Fruit fly (Drosophila melanogaster) whole organism, embryonic: ENCODE measurements around the gene CG33654.

Experiments
- Ada2b ChIP-seq: fragments of 200-800 bp; sonication (Bioruptor generic); IDR thresholded peaks from 2 replicates; pipeline ENCODE4 v1.3.6; 2022; ENCODE audit warnings: missing biosample characterization, missing genetic modification characterization
- Antp ChIP-seq: fragments of 200-800 bp; sonication (Bioruptor generic); optimal IDR thresholded peaks from 3 replicates; lab custom pipeline; 2016; ENCODE audit warnings: missing biosample characterization, missing genetic modification characterization
- BEAF-32 ChIP-seq: fragments of 200-800 bp; sonication (Bioruptor generic); optimal IDR thresholded peaks from 3 replicates; lab custom pipeline; 2017; ENCODE audit warnings: missing biosample characterization, missing genetic modification characterization, mild to moderate bottlenecking, moderate library complexity, missing genetic modification reagents
- CG10147 ChIP-seq: fragments of 200-800 bp; sonication (Bioruptor generic); optimal IDR thresholded peaks from 2 replicates; lab custom pipeline; 2019; ENCODE audit warnings: missing biosample characterization, mild to moderate bottlenecking, missing genetic modification characterization, moderate library complexity
- CG10209 ChIP-seq: fragments of 200-800 bp; sonication (Bioruptor generic); optimal IDR thresholded peaks from 3 replicates; lab custom pipeline; 2017; ENCODE audit warnings: missing biosample characterization, mild to moderate bottlenecking, missing genetic modification characterization, missing genetic modification reagents
- CG10431 ChIP-seq: fragments of 200-800 bp; sonication (Bioruptor generic); optimal IDR thresholded peaks from 3 replicates; lab custom pipeline; 2018; ENCODE audit warnings: missing biosample characterization, mild to moderate bottlenecking, missing genetic modification characterization
- CG10543 ChIP-seq: fragments of 200-800 bp; sonication (Bioruptor generic); optimal IDR thresholded peaks from 3 replicates; lab custom pipeline; 2017; ENCODE audit warnings: missing biosample characterization, mild to moderate bottlenecking, missing genetic modification characterization, moderate library complexity
- CG10565 ChIP-seq: fragments of 200-800 bp; sonication (Bioruptor generic); optimal IDR thresholded peaks from 3 replicates; lab custom pipeline; 2016; ENCODE audit warnings: missing biosample characterization, mild to moderate bottlenecking, missing genetic modification characterization
- CG11247 ChIP-seq: fragments of 200-800 bp; sonication (Bioruptor generic); IDR thresholded peaks from 2 replicates; pipeline ENCODE4 v1.3.6; 2022; ENCODE audit warnings: missing biosample characterization, missing genetic modification characterization
- CG12942 ChIP-seq: fragments of 200-800 bp; sonication (Bioruptor generic); optimal IDR thresholded peaks from 3 replicates; lab custom pipeline; 2016; ENCODE audit warnings: missing biosample characterization, missing genetic modification characterization
- CG13894 ChIP-seq: fragments of 200-800 bp; sonication (Bioruptor generic); optimal IDR thresholded peaks from 3 replicates; lab custom pipeline; 2018; ENCODE audit warnings: missing biosample characterization, mild to moderate bottlenecking, missing genetic modification characterization, moderate library complexity
- CG15601 ChIP-seq: fragments of 200-800 bp; sonication (Bioruptor generic); optimal IDR thresholded peaks from 3 replicates; lab custom pipeline; 2019; ENCODE audit warnings: missing biosample characterization, mild to moderate bottlenecking, missing genetic modification characterization, moderate library complexity
- CG1647 ChIP-seq: fragments of 200-800 bp; sonication (Bioruptor generic); optimal IDR thresholded peaks from 3 replicates; lab custom pipeline; 2016; ENCODE audit warnings: missing biosample characterization, missing genetic modification characterization
- CG16863 ChIP-seq: fragments of 200-800 bp; sonication (Bioruptor generic); optimal IDR thresholded peaks from 3 replicates; lab custom pipeline; 2016; ENCODE audit warnings: missing biosample characterization, missing genetic modification characterization
- CG17361 ChIP-seq: fragments of 200-800 bp; sonication (Bioruptor generic); IDR thresholded peaks from 3 replicates; pipeline ENCODE4 v1.3.6; 2022; ENCODE audit warnings: missing biosample characterization, missing genetic modification characterization
- CG17612 ChIP-seq: fragments of 200-800 bp; sonication (Bioruptor generic); IDR thresholded peaks from 2 replicates; pipeline ENCODE4 v1.3.6; 2022; ENCODE audit warnings: missing biosample characterization, missing genetic modification characterization
- CG17829 ChIP-seq: fragments of 200-800 bp; optimal IDR thresholded peaks from 2 replicates; lab custom pipeline; 2019; ENCODE audit warnings: missing biosample characterization, mild to moderate bottlenecking, missing genetic modification characterization, moderate library complexity
- CG18619 ChIP-seq: fragments of 200-800 bp; sonication (Bioruptor generic); optimal IDR thresholded peaks from 3 replicates; lab custom pipeline; 2017; ENCODE audit warnings: missing biosample characterization, mild to moderate bottlenecking, missing genetic modification characterization
- CG33557 ChIP-seq: fragments of 200-800 bp; sonication (Bioruptor generic); optimal IDR thresholded peaks from 2 replicates; lab custom pipeline; 2019; ENCODE audit warnings: missing biosample characterization, mild to moderate bottlenecking, missing genetic modification characterization, moderate library complexity
- CG34224 ChIP-seq: fragments of 200-800 bp; sonication (Bioruptor generic); IDR thresholded peaks from 3 replicates; pipeline ENCODE4 v1.3.6; 2022; ENCODE audit warnings: missing biosample characterization, missing genetic modification characterization; ENCODE audit not compliant: partially characterized antibody
- CG34376 ChIP-seq: fragments of 200-800 bp; sonication (Bioruptor generic); optimal IDR thresholded peaks from 2 replicates; lab custom pipeline; 2018; ENCODE audit warnings: missing biosample characterization, mild to moderate bottlenecking, missing genetic modification characterization
- CG34422 ChIP-seq: fragments of 200-800 bp; sonication (Bioruptor generic); IDR thresholded peaks from 3 replicates; pipeline ENCODE4 v1.3.6; 2022; ENCODE audit warnings: missing biosample characterization, missing genetic modification characterization
- CG6813 ChIP-seq: fragments of 200-800 bp; sonication (Bioruptor generic); optimal IDR thresholded peaks from 2 replicates; lab custom pipeline; 2017; ENCODE audit warnings: missing biosample characterization, missing genetic modification characterization, mild to moderate bottlenecking, moderate library complexity, missing genetic modification reagents
- CG9437 ChIP-seq: fragments of 200-800 bp; sonication (Bioruptor generic); optimal IDR thresholded peaks from 2 replicates; lab custom pipeline; 2018; ENCODE audit warnings: missing biosample characterization, mild to moderate bottlenecking, missing genetic modification characterization
- CG9932 ChIP-seq: fragments of 200-800 bp; sonication (Bioruptor generic); IDR thresholded peaks from 2 replicates; pipeline ENCODE4 v1.3.6; 2022; ENCODE audit warnings: missing biosample characterization, missing genetic modification characterization
- Camta ChIP-seq: fragments of 200-800 bp; sonication (Bioruptor generic); optimal IDR thresholded peaks from 2 replicates; lab custom pipeline; 2016; ENCODE audit warnings: missing biosample characterization, missing genetic modification characterization
- Dp ChIP-seq: fragments of 200-800 bp; sonication (Bioruptor generic); optimal IDR thresholded peaks from 2 replicates; lab custom pipeline; 2018; ENCODE audit warnings: missing biosample characterization, mild to moderate bottlenecking, missing genetic modification characterization, moderate library complexity
- E2f1 ChIP-seq: fragments of 200-800 bp; sonication (Bioruptor generic); IDR thresholded peaks from 2 replicates; pipeline ENCODE4 v1.3.6; 2022; ENCODE audit warnings: missing biosample characterization, missing genetic modification characterization
- Ets65A ChIP-seq: fragments of 200-800 bp; sonication (Bioruptor generic); peaks from one replicate; lab custom pipeline; 2016; ENCODE audit warnings: missing biosample characterization, missing genetic modification characterization
- Hr3 ChIP-seq: fragments of 200-800 bp; sonication (Bioruptor generic); optimal IDR thresholded peaks from 3 replicates; lab custom pipeline; 2016; ENCODE audit warnings: missing biosample characterization, missing genetic modification characterization
- Lhr ChIP-seq: fragments of 200-800 bp; sonication (Bioruptor generic); optimal IDR thresholded peaks from 3 replicates; lab custom pipeline; 2017; ENCODE audit warnings: mild to moderate bottlenecking, missing biosample characterization, missing genetic modification reagents, missing genetic modification characterization
- Max ChIP-seq: fragments of 200-800 bp; sonication (Bioruptor generic); optimal IDR thresholded peaks from 2 replicates; lab custom pipeline; 2016; ENCODE audit warnings: missing biosample characterization, mild to moderate bottlenecking, missing genetic modification characterization
- Mes4 ChIP-seq: fragments of 200-800 bp; sonication (Bioruptor generic); optimal IDR thresholded peaks from 2 replicates; lab custom pipeline; 2016; ENCODE audit warnings: missing biosample characterization, missing genetic modification characterization
- NFAT ChIP-seq: fragments of 200-800 bp; sonication (Bioruptor generic); IDR thresholded peaks from 2 replicates; pipeline ENCODE4 v1.3.6; 2022; ENCODE audit warnings: missing biosample characterization, missing genetic modification characterization
- ara ChIP-seq: fragments of 200-800 bp; sonication (Bioruptor generic); IDR thresholded peaks from 2 replicates; pipeline ENCODE4 v1.3.6; 2022; ENCODE audit warnings: missing biosample characterization, missing genetic modification characterization
- az2 ChIP-seq: fragments of 200-800 bp; sonication (Bioruptor generic); optimal IDR thresholded peaks from 3 replicates; lab custom pipeline; 2016; ENCODE audit warnings: missing biosample characterization, missing genetic modification characterization
- corto ChIP-seq: fragments of 200-800 bp; sonication (Bioruptor generic); optimal IDR thresholded peaks from 2 replicates; lab custom pipeline; 2016; ENCODE audit warnings: missing biosample characterization, mild to moderate bottlenecking, missing genetic modification characterization, moderate library complexity
- emc ChIP-seq: fragments of 200-800 bp; sonication (Bioruptor generic); optimal IDR thresholded peaks from 2 replicates; lab custom pipeline; 2016; ENCODE audit warnings: missing biosample characterization, missing genetic modification characterization
- her ChIP-seq: fragments of 200-800 bp; sonication (Bioruptor generic); optimal IDR thresholded peaks from 2 replicates; lab custom pipeline; 2016; ENCODE audit warnings: missing biosample characterization, missing genetic modification characterization
- hkb ChIP-seq, 2 experiments: fragments of 200-800 bp in 1 of 2; fragments of >200 bp in 1 of 2; sonication (Bioruptor generic) in 1 of 2; IDR thresholded peaks in 1 of 2; optimal IDR thresholded peaks in 1 of 2; 2 replicates each; pipeline versions ENCODE4 v1.3.6 to Lab custom; 2017 to 2022; ENCODE audit warnings: missing biosample characterization in 1 of 2, missing genetic modification characterization in 1 of 2
- kah ChIP-seq: fragments of 200-800 bp; sonication (Bioruptor generic); optimal IDR thresholded peaks from 2 replicates; lab custom pipeline; 2018; ENCODE audit warnings: missing biosample characterization, mild to moderate bottlenecking, missing genetic modification characterization
- kni ChIP-seq: fragments of 200-800 bp; sonication (Bioruptor generic); optimal IDR thresholded peaks from 3 replicates; lab custom pipeline; 2017; ENCODE audit warnings: mild to moderate bottlenecking, missing biosample characterization, missing genetic modification reagents, missing genetic modification characterization
- nau ChIP-seq: fragments of 200-800 bp; sonication (Bioruptor generic); optimal IDR thresholded peaks from 3 replicates; lab custom pipeline; 2017; ENCODE audit warnings: missing biosample characterization, mild to moderate bottlenecking, missing genetic modification characterization, missing genetic modification reagents
- otp ChIP-seq: fragments of 200-800 bp; sonication (Bioruptor generic); IDR thresholded peaks from 3 replicates; pipeline ENCODE4, ENCODE4 v1.3.6; 2022; ENCODE audit warnings: missing biosample characterization, missing genetic modification characterization
- p53 ChIP-seq: fragments of 200-800 bp; sonication (Bioruptor generic); optimal IDR thresholded peaks from 2 replicates; lab custom pipeline; 2016; ENCODE audit warnings: missing biosample characterization, missing genetic modification characterization
- schlank ChIP-seq: fragments of 200-800 bp; sonication (Bioruptor generic); optimal IDR thresholded peaks from 2 replicates; lab custom pipeline; 2018; ENCODE audit warnings: missing biosample characterization, mild to moderate bottlenecking, missing genetic modification characterization
- slp2 ChIP-seq: fragments of 200-800 bp; sonication (Bioruptor generic); optimal IDR thresholded peaks from 2 replicates; lab custom pipeline; 2016; ENCODE audit warnings: missing biosample characterization, missing genetic modification characterization
- unpg ChIP-seq: fragments of 200-800 bp; sonication (Bioruptor generic); optimal IDR thresholded peaks from 3 replicates; lab custom pipeline; 2018; ENCODE audit warnings: missing biosample characterization, mild to moderate bottlenecking, missing genetic modification characterization, moderate library complexity
- vfl ChIP-seq: fragments of 200-800 bp; sonication (Bioruptor generic); optimal IDR thresholded peaks from 2 replicates; lab custom pipeline; 2016; ENCODE audit warnings: missing biosample characterization, missing genetic modification characterization
- z ChIP-seq: fragments of 200-800 bp; sonication (Bioruptor generic); IDR thresholded peaks from 3 replicates; pipeline ENCODE4 v1.3.6; 2022; ENCODE audit warnings: missing biosample characterization, missing genetic modification characterization
- zfh2 ChIP-seq: fragments of 200-800 bp; sonication (Bioruptor generic); optimal IDR thresholded peaks from 2 replicates; lab custom pipeline; 2016; ENCODE audit warnings: missing biosample characterization, missing genetic modification characterization

The CG33654 gene

DNA sequence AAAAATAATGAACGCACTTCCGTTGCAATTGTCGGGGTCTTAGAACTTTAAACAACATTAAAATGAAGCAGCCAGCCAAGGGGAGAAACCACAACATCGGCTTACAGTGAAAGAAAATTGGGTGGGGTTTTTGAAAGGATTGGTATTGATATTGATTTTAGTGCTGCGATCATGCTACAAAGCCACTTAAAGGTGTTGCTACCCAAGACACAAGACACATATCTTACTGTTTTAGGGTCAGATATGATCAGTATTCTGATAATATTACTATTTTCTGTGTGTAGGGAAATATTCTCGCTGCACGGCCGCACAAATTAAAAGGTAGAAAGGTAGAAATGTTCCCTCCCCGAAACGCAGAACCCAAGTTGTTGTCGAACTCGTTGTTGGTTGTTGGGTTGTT, 22.1 kb upstream of the CG33654 start (continued):
- no peak for TF ChIP-seq CG10147 (GFP tag; lab: Kevin White, UChicago)
- no peak for TF ChIP-seq emc (GFP tag; lab: Kevin White, UChicago)
- peak; percentile 12 for TF ChIP-seq Antp (GFP tag; lab: Kevin White, UChicago)
- TF ChIP-seq nau (GFP tag; lab: Kevin White, UChicago) = no peak
- no peak for TF ChIP-seq CG34224 (GFP tag; lab: Robert Waterston, UW)
- no peak for TF ChIP-seq kah (GFP tag; lab: Kevin White, UChicago)
- peak; percentile 16 for TF ChIP-seq Hr3 (GFP tag; lab: Kevin White, UChicago)
- TF ChIP-seq z (GFP tag; lab: Robert Waterston, UW) = no peak
- no peak for TF ChIP-seq vfl (GFP tag; lab: Kevin White, UChicago)
- TF ChIP-seq ara (GFP tag; lab: Robert Waterston, UW) = peak; percentile 73
- peak; percentile 54; the same call in 1 of the 3 replicates for TF ChIP-seq otp (GFP tag; lab: Robert Waterston, UW)
- TF ChIP-seq CG10209 (GFP tag; lab: Kevin White, UChicago) = no peak
- no peak for TF ChIP-seq CG10431
- peak; percentile 24 for TF ChIP-seq CG15601
- no peak for TF ChIP-seq Lhr (GFP tag; lab: Kevin White, UChicago)
- no peak for TF ChIP-seq Max
- no peak for TF ChIP-seq NFAT (GFP tag; lab: Robert Waterston, UW)
- TF ChIP-seq p53 (GFP tag; lab: Kevin White, UChicago) = no peak
- TF ChIP-seq zfh2 (GFP tag; lab: Kevin White, UChicago) = no peak
- TF ChIP-seq Ada2b (GFP tag; lab: Robert Waterston, UW) = no peak
- no peak for TF ChIP-seq CG1647 (GFP tag; lab: Kevin White, UChicago)
- TF ChIP-seq slp2 (GFP tag; lab: Kevin White, UChicago) = peak; percentile 12
- TF ChIP-seq corto (GFP tag; lab: Kevin White, UChicago) = no peak
- TF ChIP-seq hkb (optimal IDR thresholded peaks at IDR 0.05; lab: Kevin White, UChicago) = no peak
- 0 out of 2 replicates have a peak, but pooled peaks have one; percentile 13 for TF ChIP-seq hkb (GFP tag; IDR thresholded peaks at IDR 0.05; lab: Robert Waterston, UW)
- no peak for TF ChIP-seq BEAF-32 (GFP tag; lab: Kevin White, UChicago)
- TF ChIP-seq unpg (GFP tag; lab: Kevin White, UChicago) = peak; percentile 38
- no peak for TF ChIP-seq her
- TF ChIP-seq CG6813 = no peak
- TF ChIP-seq kni (GFP tag; lab: Kevin White, UChicago) = no peak
- peak; percentile 56 for TF ChIP-seq CG33557 (GFP tag; lab: Kevin White, UChicago)
- TF ChIP-seq CG16863 = peak; percentile 23
- TF ChIP-seq CG34376 (GFP tag; lab: Kevin White, UChicago) = no peak
- TF ChIP-seq Ets65A (GFP tag; lab: Kevin White, UChicago) = no peak
- no peak for TF ChIP-seq CG17612 (GFP tag; lab: Robert Waterston, UW)
- TF ChIP-seq CG11247 = no peak
- no peak for TF ChIP-seq Dp (GFP tag; lab: Kevin White, UChicago)
- no peak for TF ChIP-seq CG18619
- 0 out of 2 replicates have a peak, but pooled peaks have one; percentile 14 for TF ChIP-seq E2f1
- TF ChIP-seq schlank (tag; lab: Kevin White, UChicago) = no peak
- peak; percentile 78 for TF ChIP-seq CG17829 (tag; lab: Kevin White, UChicago)
- TF ChIP-seq CG10565 (GFP tag; lab: Kevin White, UChicago) = no peak
- TF ChIP-seq CG9437 (GFP tag; lab: Kevin White, UChicago) = no peak
- TF ChIP-seq Camta (GFP tag; lab: Kevin White, UChicago) = no peak
- peak; percentile 31 for TF ChIP-seq az2
- TF ChIP-seq CG17361 (GFP tag; lab: Robert Waterston, UW) = peak; percentile 54; the same call in 2 of the 3 replicates
- TF ChIP-seq CG34422 (GFP tag; lab: Robert Waterston, UW) = no peak
- no peak for TF ChIP-seq CG13894 (tag; lab: Kevin White, UChicago)
- no peak for TF ChIP-seq CG9932 (GFP tag; lab: Robert Waterston, UW)
- no peak for TF ChIP-seq CG10543 (GFP tag; lab: Kevin White, UChicago)
- no peak for TF ChIP-seq Mes4 (GFP tag; lab: Kevin White, UChicago)
- no peak for TF ChIP-seq CG12942 (GFP tag; lab: Kevin White, UChicago)
